Worm (Caenorhabditis elegans) whole organism, L4 larva: Measurements from ENCODE around the gene ttyh-1.

Source experiments
- F26F4.8 ChIP-seq: fragments of 200-800 bp; sonication (Bioruptor generic); conservative IDR thresholded peaks from 2 replicates; pipeline ENCODE4 v1.3.6; 2022; ENCODE audit warnings: missing genetic modification characterization, missing compliant biosample characterization
- ceh-82 ChIP-seq: sonication (generic microtip); optimal IDR thresholded peaks from 2 replicates; lab custom pipeline; 2017; ENCODE audit warnings: missing biosample characterization, missing genetic modification characterization
- ces-1 ChIP-seq: fragments of 150-350 bp; sonication (generic microtip); optimal IDR thresholded peaks from 4 replicates; lab custom pipeline; 2014; ENCODE audit warnings: missing biosample characterization, missing genetic modification reagents, missing genetic modification characterization
- dmd-6 ChIP-seq: fragments of 200-800 bp; sonication (Bioruptor generic); IDR thresholded peaks from 2 replicates; pipeline ENCODE4 v1.3.6; 2022; ENCODE audit warnings: missing genetic modification reagents, missing genetic modification characterization, missing compliant biosample characterization
- mdl-1 ChIP-seq, 2 experiments: fragments of 150-350 bp in 1 of 2; sonication (generic microtip) in 1 of 2; optimal IDR thresholded peaks; 2 replicates each; lab custom pipeline; 2014 to 2017; ENCODE audit warnings: missing biosample characterization in 2 of 2, missing genetic modification characterization in 2 of 2
- nhr-237 ChIP-seq: sonication (generic microtip); optimal IDR thresholded peaks from 2 replicates; lab custom pipeline; 2017; ENCODE audit warnings: missing biosample characterization, missing genetic modification characterization
- nhr-77 ChIP-seq: fragments of 150-350 bp; optimal IDR thresholded peaks from 2 replicates; lab custom pipeline; 2014; ENCODE audit warnings: missing biosample characterization, missing genetic modification characterization
- pha-4 ChIP-seq, 2 experiments: fragments of 150-350 bp in 1 of 2; fragments of 200-800 bp in 1 of 2; sonication (Bioruptor generic) in 1 of 2; IDR thresholded peaks in 1 of 2; optimal IDR thresholded peaks in 1 of 2; 2 replicates each; pipeline versions ENCODE4 v1.3.6 to Lab custom; 2014 to 2022; ENCODE audit warnings: missing genetic modification characterization in 2 of 2, missing genetic modification reagents in 2 of 2, missing biosample characterization in 1 of 2, missing compliant biosample characterization in 1 of 2
- set-16 ChIP-seq: fragments of 200-800 bp; sonication (Bioruptor generic); IDR thresholded peaks from 2 replicates; pipeline ENCODE4 v1.3.6; 2022; ENCODE audit warnings: missing genetic modification reagents, missing genetic modification characterization, missing compliant biosample characterization
- snpc-4 ChIP-seq: fragments of 150-350 bp; optimal IDR thresholded peaks from 2 replicates; lab custom pipeline; 2014; ENCODE audit warnings: missing biosample characterization, missing genetic modification characterization
- spr-3 ChIP-seq: fragments of 200-800 bp; sonication (Bioruptor generic); optimal IDR thresholded peaks from 2 replicates; lab custom pipeline; 2018; ENCODE audit warnings: mild to moderate bottlenecking, missing genetic modification characterization, missing compliant biosample characterization
- unc-39 ChIP-seq: sonication (generic microtip); optimal IDR thresholded peaks from 2 replicates; lab custom pipeline; 2017; ENCODE audit warnings: missing biosample characterization, missing genetic modification characterization

DNA sequence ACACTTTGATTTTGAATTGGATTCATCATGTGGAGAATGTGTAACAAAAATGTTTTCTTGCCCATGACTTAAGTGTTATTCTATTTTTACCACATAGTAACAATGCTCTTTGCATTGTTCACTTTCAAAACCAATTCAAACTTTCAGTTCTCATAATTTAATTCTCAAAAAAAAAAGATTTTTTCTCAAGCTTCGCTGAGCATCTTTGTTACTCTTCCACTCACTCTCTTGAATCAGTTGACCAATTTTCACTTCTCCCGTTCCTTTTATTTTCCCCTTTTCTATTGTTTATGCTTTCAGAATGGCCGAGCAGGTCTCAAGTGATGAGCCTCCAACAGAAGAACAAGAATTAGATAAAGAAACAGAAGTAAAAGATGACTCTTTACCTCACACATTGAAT, 22.4 kb upstream of the ttyh-1 start, which contains the start of gene oct-2:
- no peak for TF ChIP-seq pha-4 (GFP tag; IDR thresholded peaks at IDR 0.05; lab: Robert Waterston, UW)
- no peak for TF ChIP-seq pha-4 (tag; optimal IDR thresholded peaks at IDR 0.05; lab: Kevin White, UChicago)
- no peak for TF ChIP-seq nhr-237 (tag; lab: Kevin White, UChicago)
- TF ChIP-seq dmd-6 (GFP tag; lab: Robert Waterston, UW), result no peak
- no peak for TF ChIP-seq ceh-82 (tag; lab: Kevin White, UChicago)
- TF ChIP-seq mdl-1 (tag; optimal IDR thresholded peaks at IDR 0.05; lab: Kevin White, UChicago), result no peak
- no peak for TF ChIP-seq F26F4.8
- no peak for TF ChIP-seq snpc-4 (tag; lab: Kevin White, UChicago)
- TF ChIP-seq nhr-77 (tag; lab: Kevin White, UChicago), result no peak
- TF ChIP-seq set-16 (GFP tag; lab: Robert Waterston, UW), result no peak
- no peak for TF ChIP-seq spr-3 (GFP tag; lab: Kevin White, UChicago)
- no peak for TF ChIP-seq unc-39 (tag; lab: Kevin White, UChicago)
- no peak for TF ChIP-seq ces-1
